Fruit fly (Drosophila melanogaster) whole organism, embryonic: Measurements from ENCODE around the gene mRpL51.

Experiments
- Aef1 ChIP-seq: fragments of 200-800 bp; sonication (Bioruptor generic); IDR thresholded peaks from 3 replicates; pipeline ENCODE4 v1.3.6; 2022; ENCODE audit warnings: missing biosample characterization, missing genetic modification characterization
- B-H1 ChIP-seq: fragments of 200-800 bp; sonication (Bioruptor generic); IDR thresholded peaks from 3 replicates; pipeline ENCODE4 v1.3.6; 2022; ENCODE audit warnings: missing biosample characterization, missing genetic modification characterization
- CG10274 ChIP-seq: fragments of 200-800 bp; sonication (Bioruptor generic); optimal IDR thresholded peaks from 3 replicates; lab custom pipeline; 2017; ENCODE audit warnings: missing biosample characterization, mild to moderate bottlenecking, missing genetic modification characterization
- CG11085 ChIP-seq: fragments of 200-800 bp; sonication (Bioruptor generic); IDR thresholded peaks from 2 replicates; pipeline ENCODE4 v1.3.6; 2022; ENCODE audit warnings: missing biosample characterization, missing genetic modification characterization
- CG11504 ChIP-seq: fragments of 200-800 bp; sonication (Bioruptor generic); optimal IDR thresholded peaks from 3 replicates; lab custom pipeline; 2019; ENCODE audit warnings: missing biosample characterization, mild to moderate bottlenecking, missing genetic modification characterization, moderate library complexity
- CG12219 ChIP-seq: fragments of 200-800 bp; sonication (Bioruptor generic); optimal IDR thresholded peaks from 3 replicates; lab custom pipeline; 2018; ENCODE audit warnings: missing biosample characterization, mild to moderate bottlenecking, missing genetic modification characterization
- CG12942 ChIP-seq: fragments of 200-800 bp; sonication (Bioruptor generic); optimal IDR thresholded peaks from 3 replicates; lab custom pipeline; 2016; ENCODE audit warnings: missing biosample characterization, missing genetic modification characterization
- CG14710 ChIP-seq: fragments of 200-800 bp; sonication (Bioruptor generic); optimal IDR thresholded peaks from 3 replicates; lab custom pipeline; 2019; ENCODE audit warnings: missing biosample characterization, mild to moderate bottlenecking, missing genetic modification characterization, moderate library complexity
- CG1647 ChIP-seq: fragments of 200-800 bp; sonication (Bioruptor generic); optimal IDR thresholded peaks from 3 replicates; lab custom pipeline; 2016; ENCODE audit warnings: missing biosample characterization, missing genetic modification characterization
- CG2889 ChIP-seq: fragments of 200-800 bp; sonication (Bioruptor generic); IDR thresholded peaks from 3 replicates; pipeline ENCODE4 v1.3.6; 2022; ENCODE audit warnings: missing biosample characterization, missing genetic modification characterization
- CG31441 ChIP-seq: fragments of 200-800 bp; sonication (Bioruptor generic); IDR thresholded peaks from 2 replicates; pipeline ENCODE4 v1.3.6; 2022; ENCODE audit warnings: missing biosample characterization, missing genetic modification characterization
- CG32532 ChIP-seq: fragments of 200-800 bp; sonication (Bioruptor generic); IDR thresholded peaks from 2 replicates; pipeline ENCODE4 v1.3.6; 2022; ENCODE audit warnings: missing biosample characterization, missing genetic modification characterization
- CG4404 ChIP-seq: fragments of 200-800 bp; sonication (Bioruptor generic); IDR thresholded peaks from 2 replicates; pipeline ENCODE4 v1.3.6; 2022; ENCODE audit warnings: missing biosample characterization, missing genetic modification characterization
- CG5180 ChIP-seq: fragments of 200-800 bp; sonication (Bioruptor generic); optimal IDR thresholded peaks from 3 replicates; lab custom pipeline; 2017; ENCODE audit warnings: missing biosample characterization, missing genetic modification characterization, mild to moderate bottlenecking, moderate library complexity, missing genetic modification reagents
- CG5953 ChIP-seq: fragments of 200-800 bp; sonication (Bioruptor generic); IDR thresholded peaks from 2 replicates; pipeline ENCODE4 v1.3.6; 2022; ENCODE audit warnings: missing biosample characterization, missing genetic modification characterization
- CG6175 ChIP-seq: fragments of 200-800 bp; sonication (Bioruptor generic); IDR thresholded peaks from 3 replicates; pipeline ENCODE4 v1.3.6; 2022; ENCODE audit warnings: missing biosample characterization, missing genetic modification characterization
- CG6654 ChIP-seq: fragments of 200-800 bp; sonication (Bioruptor generic); optimal IDR thresholded peaks from 2 replicates; lab custom pipeline; 2017; ENCODE audit warnings: missing biosample characterization, mild to moderate bottlenecking, missing genetic modification characterization
- CG7271 ChIP-seq: fragments of 200-800 bp; sonication (Bioruptor generic); optimal IDR thresholded peaks from 2 replicates; lab custom pipeline; 2018; ENCODE audit warnings: missing biosample characterization, mild to moderate bottlenecking, missing genetic modification characterization, moderate library complexity
- CHES-1-like ChIP-seq: fragments of 200-800 bp; sonication (Bioruptor generic); optimal IDR thresholded peaks from 2 replicates; lab custom pipeline; 2016; ENCODE audit warnings: missing biosample characterization, missing genetic modification characterization
- Chrac-16 ChIP-seq: fragments of 200-800 bp; sonication (Bioruptor generic); optimal IDR thresholded peaks from 3 replicates; lab custom pipeline; 2016; ENCODE audit warnings: missing biosample characterization, missing genetic modification characterization
- D ChIP-seq, 2 experiments: fragments of 200-800 bp in 1 of 2; fragments of >200 bp in 1 of 2; sonication (Bioruptor generic) in 1 of 2; optimal IDR thresholded peaks; 2 replicates in 1 of 2; 3 replicates in 1 of 2; lab custom pipeline; 2017; ENCODE audit warnings: mild to moderate bottlenecking in 1 of 2, missing biosample characterization in 1 of 2, missing genetic modification characterization in 1 of 2, missing genetic modification reagents in 1 of 2
- Dip3 ChIP-seq: fragments of 200-800 bp; sonication (Bioruptor generic); optimal IDR thresholded peaks from 3 replicates; lab custom pipeline; 2016; ENCODE audit warnings: missing biosample characterization, missing genetic modification characterization
- Ets65A ChIP-seq: fragments of 200-800 bp; sonication (Bioruptor generic); peaks from one replicate; lab custom pipeline; 2016; ENCODE audit warnings: missing biosample characterization, missing genetic modification characterization
- H15 ChIP-seq: fragments of 200-800 bp; sonication (Bioruptor generic); IDR thresholded peaks from 3 replicates; pipeline ENCODE4 v1.3.6; 2022; ENCODE audit warnings: missing biosample characterization, missing genetic modification characterization
- HHEX ChIP-seq: fragments of 200-800 bp; sonication (Bioruptor generic); optimal IDR thresholded peaks from 3 replicates; lab custom pipeline; 2017; ENCODE audit warnings: missing biosample characterization, mild to moderate bottlenecking, missing genetic modification characterization, missing genetic modification reagents
- Hr51 ChIP-seq, 2 experiments: fragments of 200-800 bp; sonication (Bioruptor generic); optimal IDR thresholded peaks; 2 replicates in 1 of 2; 3 replicates in 1 of 2; lab custom pipeline; 2016 to 2018; ENCODE audit warnings: missing biosample characterization in 2 of 2, missing genetic modification characterization in 2 of 2, mild to moderate bottlenecking in 1 of 2, moderate library complexity in 1 of 2
- Kr ChIP-seq: fragments of 200-800 bp; sonication (Bioruptor generic); optimal IDR thresholded peaks from 2 replicates; lab custom pipeline; 2017; ENCODE audit warnings: missing biosample characterization, mild to moderate bottlenecking, missing genetic modification characterization
- Mad ChIP-seq: fragments of 200-800 bp; sonication (Bioruptor generic); optimal IDR thresholded peaks from 2 replicates; lab custom pipeline; 2016; ENCODE audit warnings: missing biosample characterization, missing genetic modification characterization
- Ptx1 ChIP-seq: fragments of 200-800 bp; sonication (Bioruptor generic); IDR thresholded peaks from 2 replicates; pipeline ENCODE4 v1.3.6; 2022; ENCODE audit warnings: missing biosample characterization, missing genetic modification characterization
- Spps ChIP-seq: fragments of 200-800 bp; sonication (Bioruptor generic); optimal IDR thresholded peaks from 2 replicates; lab custom pipeline; 2018; ENCODE audit warnings: missing biosample characterization, mild to moderate bottlenecking, missing genetic modification characterization
- Ssrp ChIP-seq: fragments of 200-800 bp; sonication (Bioruptor generic); optimal IDR thresholded peaks from 2 replicates; lab custom pipeline; 2018; ENCODE audit warnings: missing biosample characterization, mild to moderate bottlenecking, missing genetic modification characterization, moderate library complexity
- YL-1 ChIP-seq: fragments of 200-800 bp; sonication (Bioruptor generic); optimal IDR thresholded peaks from 3 replicates; lab custom pipeline; 2017; ENCODE audit warnings: missing biosample characterization, mild to moderate bottlenecking, missing genetic modification characterization
- bbx ChIP-seq: fragments of 200-800 bp; sonication (Bioruptor generic); IDR thresholded peaks from 2 replicates; pipeline ENCODE4 v1.3.6; 2022; ENCODE audit warnings: missing biosample characterization, missing genetic modification characterization; ENCODE audit not compliant: partially characterized antibody
- chinmo ChIP-seq: fragments of 200-800 bp; sonication (Bioruptor generic); IDR thresholded peaks from 4 replicates; pipeline ENCODE4 v1.3.6; 2022; ENCODE audit warnings: missing biosample characterization, missing genetic modification characterization; ENCODE audit not compliant: partially characterized antibody
- dimm ChIP-seq: fragments of 200-800 bp; sonication (Bioruptor generic); IDR thresholded peaks from 2 replicates; pipeline ENCODE4 v1.3.6; 2022; ENCODE audit warnings: missing biosample characterization, missing genetic modification characterization
- esg ChIP-seq: fragments of 200-800 bp; sonication (Bioruptor generic); conservative IDR thresholded peaks from 2 replicates; pipeline ENCODE4 v1.3.6; 2022; ENCODE audit warnings: missing biosample characterization, missing genetic modification characterization
- gsb-n ChIP-seq: fragments of 200-800 bp; sonication (Bioruptor generic); optimal IDR thresholded peaks from 3 replicates; lab custom pipeline; 2018; ENCODE audit warnings: missing biosample characterization, mild to moderate bottlenecking, missing genetic modification characterization
- insv ChIP-seq, 2 experiments: fragments of 200-800 bp; sonication (Bioruptor generic); optimal IDR thresholded peaks; 3 replicates each; lab custom pipeline; 2016 to 2018; ENCODE audit warnings: missing biosample characterization in 2 of 2, missing genetic modification characterization in 2 of 2
- jing ChIP-seq: fragments of 200-800 bp; sonication (Bioruptor generic); optimal IDR thresholded peaks from 2 replicates; lab custom pipeline; 2018; ENCODE audit warnings: missing biosample characterization, mild to moderate bottlenecking, missing genetic modification characterization
- lbe ChIP-seq: fragments of 200-800 bp; sonication (Bioruptor generic); optimal IDR thresholded peaks from 2 replicates; lab custom pipeline; 2016; ENCODE audit warnings: missing biosample characterization, mild to moderate bottlenecking, missing genetic modification characterization
- nau ChIP-seq: fragments of 200-800 bp; sonication (Bioruptor generic); optimal IDR thresholded peaks from 3 replicates; lab custom pipeline; 2017; ENCODE audit warnings: missing biosample characterization, mild to moderate bottlenecking, missing genetic modification characterization, missing genetic modification reagents
- pnt ChIP-seq: fragments of 200-800 bp; sonication (Bioruptor generic); optimal IDR thresholded peaks from 3 replicates; lab custom pipeline; 2016; ENCODE audit warnings: missing biosample characterization, missing genetic modification characterization
- repo ChIP-seq: fragments of 200-800 bp; sonication (Bioruptor generic); optimal IDR thresholded peaks from 2 replicates; lab custom pipeline; 2016; ENCODE audit warnings: missing biosample characterization, missing genetic modification characterization
- salm ChIP-seq: fragments of 200-800 bp; sonication (Bioruptor generic); optimal IDR thresholded peaks from 2 replicates; lab custom pipeline; 2018; ENCODE audit warnings: missing biosample characterization, mild to moderate bottlenecking, missing genetic modification characterization
- sens-2 ChIP-seq: fragments of 200-800 bp; sonication (Bioruptor generic); IDR thresholded peaks from 2 replicates; pipeline ENCODE4 v1.3.6; 2022; ENCODE audit warnings: missing biosample characterization, missing genetic modification characterization
- sisA ChIP-seq: fragments of 200-800 bp; sonication (Bioruptor generic); IDR thresholded peaks from 2 replicates; pipeline ENCODE4 v1.3.6; 2022; ENCODE audit warnings: missing biosample characterization, missing genetic modification characterization
- slou ChIP-seq: fragments of 200-800 bp; sonication (Bioruptor generic); optimal IDR thresholded peaks from 3 replicates; lab custom pipeline; 2016; ENCODE audit warnings: missing biosample characterization, missing genetic modification characterization
- so ChIP-seq: fragments of 200-800 bp; sonication (Bioruptor generic); IDR thresholded peaks from 3 replicates; pipeline ENCODE4 v1.3.6; 2022; ENCODE audit warnings: missing biosample characterization, missing genetic modification characterization
- sr ChIP-seq: fragments of 200-800 bp; sonication (Bioruptor generic); IDR thresholded peaks from 3 replicates; pipeline ENCODE4 v1.3.6; 2022; ENCODE audit warnings: missing biosample characterization, missing genetic modification characterization
- tgo ChIP-seq: fragments of 200-800 bp; sonication (Bioruptor generic); IDR thresholded peaks from 3 replicates; pipeline ENCODE4 v1.3.6; 2022; ENCODE audit warnings: missing biosample characterization, missing genetic modification characterization
- toy ChIP-seq: fragments of 200-800 bp; sonication (Bioruptor generic); IDR thresholded peaks from 2 replicates; pipeline ENCODE4 v1.3.6; 2022; ENCODE audit warnings: missing biosample characterization, missing genetic modification characterization

Gene mRpL51

dm6 chr2L:8473448-8473847, 43.7 kb downstream of the mRpL51 start (continued):
- TF ChIP-seq CG7271 (tag; lab: Kevin White, UChicago) = no peak
- no peak for TF ChIP-seq nau (GFP tag; lab: Kevin White, UChicago)
- TF ChIP-seq CG11504 (tag; lab: Kevin White, UChicago) = peak; percentile 42
- peak; percentile 57 for TF ChIP-seq Spps (tag; lab: Kevin White, UChicago)
- TF ChIP-seq Ptx1 (GFP tag; lab: Robert Waterston, UW) = peak; percentile 73; the same call in 1 of the 2 replicates
- peak; percentile 67 for TF ChIP-seq sens-2
- peak; percentile 35 for TF ChIP-seq CG12219 (GFP tag; lab: Kevin White, UChicago)
- no peak for TF ChIP-seq bbx
- peak; percentile 73 for TF ChIP-seq CG31441 (GFP tag; lab: Robert Waterston, UW)
- peak; percentile 18 for TF ChIP-seq jing (GFP tag; lab: Kevin White, UChicago)
- TF ChIP-seq D (optimal IDR thresholded peaks at IDR 0.05; lab: Kevin White, UChicago) = no peak
- TF ChIP-seq D (GFP tag; optimal IDR thresholded peaks at IDR 0.05; lab: Kevin White, UChicago) = peak; percentile 58
- peak; percentile 5 for TF ChIP-seq CG12942 (GFP tag; lab: Kevin White, UChicago)
- no peak for TF ChIP-seq CG4404 (GFP tag; lab: Robert Waterston, UW)
- TF ChIP-seq lbe (GFP tag; lab: Kevin White, UChicago) = peak; percentile 6
- no peak for TF ChIP-seq pnt (GFP tag; lab: Kevin White, UChicago)
- TF ChIP-seq repo (GFP tag; lab: Kevin White, UChicago) = no peak
- TF ChIP-seq Ssrp = peak; percentile 59
- TF ChIP-seq CG14710 = peak; percentile 59
- peak; percentile 49; the same call in 1 of the 3 replicates for TF ChIP-seq CG2889 (GFP tag; lab: Robert Waterston, UW)
- peak; percentile 26 for TF ChIP-seq CG6654 (GFP tag; lab: Kevin White, UChicago)
- TF ChIP-seq CG10274 (GFP tag; lab: Kevin White, UChicago) = no peak
- TF ChIP-seq gsb-n (tag; lab: Kevin White, UChicago) = peak; percentile 39
- no peak for TF ChIP-seq Kr (GFP tag; lab: Kevin White, UChicago)
- TF ChIP-seq Hr51 (GFP tag; optimal IDR thresholded peaks at IDR 0.05; lab: Kevin White, UChicago) = peak; percentile 27 to 65
- TF ChIP-seq chinmo (GFP tag; lab: Robert Waterston, UW) = no peak
- no peak for TF ChIP-seq CHES-1-like (GFP tag; lab: Kevin White, UChicago)
- TF ChIP-seq Dip3 (GFP tag; lab: Kevin White, UChicago) = no peak
- TF ChIP-seq Mad = peak; percentile 12
- peak; percentile 65; the same call in 2 of the 3 replicates for TF ChIP-seq H15 (GFP tag; lab: Robert Waterston, UW)
- TF ChIP-seq CG6175 (GFP tag; lab: Robert Waterston, UW) = no peak
- TF ChIP-seq so (GFP tag; lab: Robert Waterston, UW) = 0 out of 3 replicates have a peak, but pooled peaks have one; percentile 40
- peak; percentile 85 for TF ChIP-seq Ets65A
- TF ChIP-seq insv (GFP tag; optimal IDR thresholded peaks at IDR 0.05; lab: Kevin White, UChicago) = no peak
- no peak for TF ChIP-seq slou (GFP tag; lab: Kevin White, UChicago)
- peak; percentile 42; the same call in 1 of the 2 replicates for TF ChIP-seq dimm (GFP tag; lab: Robert Waterston, UW)
- TF ChIP-seq Chrac-16 (GFP tag; lab: Kevin White, UChicago) = peak; percentile 0
- TF ChIP-seq salm (tag; lab: Kevin White, UChicago) = no peak
- peak; percentile 18; the same call in 1 of the 3 replicates for TF ChIP-seq B-H1 (GFP tag; lab: Robert Waterston, UW)
- 0 out of 2 replicates have a peak, but pooled peaks have one; percentile 34 for TF ChIP-seq CG5953 (GFP tag; lab: Robert Waterston, UW)
- no peak for TF ChIP-seq sisA (GFP tag; lab: Robert Waterston, UW)
- TF ChIP-seq HHEX (GFP tag; lab: Kevin White, UChicago) = peak; percentile 68
- TF ChIP-seq sr (GFP tag; lab: Robert Waterston, UW) = no peak
- peak; percentile 48 for TF ChIP-seq CG32532 (GFP tag; lab: Robert Waterston, UW)
- peak; percentile 32 for TF ChIP-seq CG5180 (GFP tag; lab: Kevin White, UChicago)
- TF ChIP-seq CG1647 = peak; percentile 19
- TF ChIP-seq toy = no peak
- TF ChIP-seq esg = peak; percentile 38; the same call in 1 of the 2 replicates
- TF ChIP-seq CG11085 (GFP tag; lab: Robert Waterston, UW) = no peak
- TF ChIP-seq tgo (GFP tag; lab: Robert Waterston, UW) = peak; percentile 73
- TF ChIP-seq Aef1 (GFP tag; lab: Robert Waterston, UW) = no peak
- TF ChIP-seq YL-1 (GFP tag; lab: Kevin White, UChicago) = no peak
